1 fruit fly cellular context compared by ENCODE assay signal in genomic region chr3L:6192822-6193555, dm6.
A peak's percentile ranks its signal among the peaks of the same experiment; 100 is the strongest.
TF ChIP-seq lines count a peak whose summit lies in the region.

Gene Sf3b6, minus strand, starts transcription at chr3L:6193179.
Gene Tnpo, plus strand, starts transcription at chr3L:6193480.

TF ChIP-seq in whole organism, embryonic, 481 proteins besides CTCF, POLR2A, EP300 and RAD21 (continued from another document):
- TF ChIP-seq CG8924 (tag; optimal IDR thresholded peaks at IDR 0.05; lab: Kevin White, UChicago) (peak; percentile 85), nau (GFP tag; optimal IDR thresholded peaks at IDR 0.05; lab: Kevin White, UChicago) (no peak), Hmx (GFP tag; optimal IDR thresholded peaks at IDR 0.05; lab: Kevin White, UChicago) (peak; percentile 68), CG10543 (GFP tag; optimal IDR thresholded peaks at IDR 0.05; lab: Kevin White, UChicago) (peak; percentile 84), CG12942 (GFP tag; optimal IDR thresholded peaks at IDR 0.05; lab: Kevin White, UChicago) (peak; percentile 83), CG7928 (GFP tag; optimal IDR thresholded peaks at IDR 0.05; lab: Kevin White, UChicago) (peak; percentile 47), tll (GFP tag; optimal IDR thresholded peaks at IDR 0.05; lab: Kevin White, UChicago) (peak; percentile 43 to 78), ase (GFP tag; IDR thresholded peaks at IDR 0.05; lab: Robert Waterston, UW) (peak; percentile 68), ato (GFP tag; IDR thresholded peaks at IDR 0.05; lab: Robert Waterston, UW; ENCODE audit: partially characterized antibody) (no peak), gcm2 (GFP tag; optimal IDR thresholded peaks at IDR 0.05; lab: Kevin White, UChicago) (no peak), CG2202 (tag; optimal IDR thresholded peaks at IDR 0.05; lab: Kevin White, UChicago) (peak; percentile 54), lab (GFP tag; optimal IDR thresholded peaks at IDR 0.05; lab: Kevin White, UChicago) (no peak), D19B (GFP tag; optimal IDR thresholded peaks at IDR 0.05; lab: Kevin White, UChicago) (peak; percentile 88), ewg (GFP tag; optimal IDR thresholded peaks at IDR 0.05; lab: Kevin White, UChicago) (no peak), CG4617 (GFP tag; optimal IDR thresholded peaks at IDR 0.05; lab: Kevin White, UChicago; ENCODE audit: borderline replicate concordance) (peak; percentile 77), Fer3 (tag; optimal IDR thresholded peaks at IDR 0.05; lab: Kevin White, UChicago) (no peak), Adf1 (GFP tag; IDR thresholded peaks at IDR 0.05; lab: Robert Waterston, UW) (peak; percentile 39), CG1529 (GFP tag; optimal IDR thresholded peaks at IDR 0.05; lab: Kevin White, UChicago) (peak; percentile 44), CG12219 (GFP tag; optimal IDR thresholded peaks at IDR 0.05; lab: Kevin White, UChicago) (no peak), CG14014 (GFP tag; IDR thresholded peaks at IDR 0.05; lab: Robert Waterston, UW) (peak; percentile 75), fd3F (GFP tag; optimal IDR thresholded peaks at IDR 0.05; lab: Kevin White, UChicago) (peak; percentile 74), Elba2 (GFP tag; optimal IDR thresholded peaks at IDR 0.05; lab: Kevin White, UChicago) (peak; percentile 72), H2.0 (GFP tag; IDR thresholded peaks at IDR 0.05; lab: Robert Waterston, UW) (peak; percentile 66; the same call in 1 of the 2 replicates), zen (tag; optimal IDR thresholded peaks at IDR 0.05; lab: Kevin White, UChicago) (peak; percentile 83), Taf1 (GFP tag; IDR thresholded peaks at IDR 0.05; lab: Robert Waterston, UW) (peak; percentile 68; the same call in 1 of the 2 replicates), Atf6 (GFP tag; IDR thresholded peaks at IDR 0.05; lab: Robert Waterston, UW) (peak; percentile 74), Xbp1 (GFP tag; optimal IDR thresholded peaks at IDR 0.05; lab: Kevin White, UChicago) (peak; percentile 90), CG16815 (GFP tag; optimal IDR thresholded peaks at IDR 0.05; lab: Kevin White, UChicago) (peak; percentile 89), sug (tag; optimal IDR thresholded peaks at IDR 0.05; lab: Kevin White, UChicago) (peak; percentile 85), CG3065 (GFP tag; optimal IDR thresholded peaks at IDR 0.05; lab: Kevin White, UChicago) (peak; percentile 45), chn (GFP tag; optimal IDR thresholded peaks at IDR 0.05; lab: Kevin White, UChicago) (peak; percentile 66), trh (GFP tag; optimal IDR thresholded peaks at IDR 0.05; lab: Kevin White, UChicago) (peak; percentile 58), Dll (GFP tag; IDR thresholded peaks at IDR 0.05; lab: Robert Waterston, UW; ENCODE audit: partially characterized antibody) (peak; percentile 84), vfl (GFP tag; optimal IDR thresholded peaks at IDR 0.05; lab: Kevin White, UChicago) (peak; percentile 65), kay (GFP tag; optimal IDR thresholded peaks at IDR 0.05; lab: Kevin White, UChicago) (peak; percentile 67), CG43689 (GFP tag; IDR thresholded peaks at IDR 0.05; lab: Robert Waterston, UW) (0 out of 2 replicates have a peak, but pooled peaks have one; percentile 12), HLH3B (GFP tag; IDR thresholded peaks at IDR 0.05; lab: Robert Waterston, UW) (peak; percentile 76), C15 (GFP tag; IDR thresholded peaks at IDR 0.05; lab: Robert Waterston, UW) (peak; percentile 13; the same call in 1 of the 3 replicates), ham (GFP tag; IDR thresholded peaks at IDR 0.05; lab: Robert Waterston, UW) (peak; percentile 49; the same call in 1 of the 2 replicates), ab (GFP tag; optimal IDR thresholded peaks at IDR 0.05; lab: Kevin White, UChicago) (no peak), grau (tag; optimal IDR thresholded peaks at IDR 0.05; lab: Kevin White, UChicago) (peak; percentile 87), CG13123 (GFP tag; optimal IDR thresholded peaks at IDR 0.05; lab: Kevin White, UChicago) (peak; percentile 63), ac (GFP tag; optimal IDR thresholded peaks at IDR 0.05; lab: Kevin White, UChicago) (no peak), CG12236 (GFP tag; optimal IDR thresholded peaks at IDR 0.05; lab: Kevin White, UChicago) (peak; percentile 33), lov (optimal IDR thresholded peaks at IDR 0.05; lab: Kevin White, UChicago) (no peak), lov (GFP tag; IDR thresholded peaks at IDR 0.05; lab: Robert Waterston, UW) (peak; percentile 56; the same call in 1 of the 3 replicates), tio (GFP tag; optimal IDR thresholded peaks at IDR 0.05; lab: Kevin White, UChicago) (peak; percentile 84), pzg (GFP tag; optimal IDR thresholded peaks at IDR 0.05; lab: Kevin White, UChicago) (peak; percentile 74), slp2 (GFP tag; optimal IDR thresholded peaks at IDR 0.05; lab: Kevin White, UChicago) (peak; percentile 31), Abd-B (GFP tag; optimal IDR thresholded peaks at IDR 0.05; lab: Kevin White, UChicago) (no peak), br (optimal IDR thresholded peaks at IDR 0.05; lab: Kevin White, UChicago) (no peak), NC2β (GFP tag; optimal IDR thresholded peaks at IDR 0.05; lab: Kevin White, UChicago) (peak; percentile 58), Dfd (GFP tag; optimal IDR thresholded peaks at IDR 0.05; lab: Kevin White, UChicago) (no peak), dimm (GFP tag; IDR thresholded peaks at IDR 0.05; lab: Robert Waterston, UW) (peak; percentile 35; the same call in 1 of the 2 replicates), ap (GFP tag; IDR thresholded peaks at IDR 0.05; lab: Robert Waterston, UW) (0 out of 2 replicates have a peak, but pooled peaks have one; percentile 58), CG32532 (GFP tag; IDR thresholded peaks at IDR 0.05; lab: Robert Waterston, UW) (peak; percentile 89), croc (GFP tag; conservative IDR thresholded peaks at IDR 0.05; lab: Robert Waterston, UW) (peak; percentile 73), Neu2 (GFP tag; optimal IDR thresholded peaks at IDR 0.05; lab: Kevin White, UChicago; ENCODE audit: borderline replicate concordance) (no peak), GATAe (GFP tag; conservative IDR thresholded peaks at IDR 0.05; lab: Robert Waterston, UW) (0 out of 2 replicates have a peak, but pooled peaks have one; percentile 19), phol (tag; optimal IDR thresholded peaks at IDR 0.05; lab: Kevin White, UChicago) (peak; percentile 91), zfh1 (GFP tag; IDR thresholded peaks at IDR 0.05; lab: Robert Waterston, UW) (peak; percentile 77), CG17328 (GFP tag; IDR thresholded peaks at IDR 0.05; lab: Robert Waterston, UW) (peak; percentile 57), usp (GFP tag; optimal IDR thresholded peaks at IDR 0.05; lab: Kevin White, UChicago) (no peak), CG6813 (GFP tag; optimal IDR thresholded peaks at IDR 0.05; lab: Kevin White, UChicago) (no peak), Ets97D (GFP tag; optimal IDR thresholded peaks at IDR 0.05; lab: Kevin White, UChicago) (peak; percentile 78), sisA (GFP tag; IDR thresholded peaks at IDR 0.05; lab: Robert Waterston, UW) (peak; percentile 84), kah (GFP tag; optimal IDR thresholded peaks at IDR 0.05; lab: Kevin White, UChicago) (peak; percentile 30), CG14050 (GFP tag; IDR thresholded peaks at IDR 0.05; lab: Robert Waterston, UW) (peak; percentile 62; the same call in 2 of the 3 replicates), kni (GFP tag; optimal IDR thresholded peaks at IDR 0.05; lab: Kevin White, UChicago) (no peak), NFAT (GFP tag; IDR thresholded peaks at IDR 0.05; lab: Robert Waterston, UW) (peak; percentile 79), zen2 (GFP tag; IDR thresholded peaks at IDR 0.05; lab: Robert Waterston, UW; ENCODE audit: partially characterized antibody) (no peak; the same call in 2 of the 3 replicates), CG11695 (GFP tag; IDR thresholded peaks at IDR 0.05; lab: Robert Waterston, UW) (peak; percentile 68), Dref (GFP tag; IDR thresholded peaks at IDR 0.05; lab: Robert Waterston, UW) (peak; percentile 41; the same call in 1 of the 2 replicates), ind (GFP tag; optimal IDR thresholded peaks at IDR 0.05; lab: Kevin White, UChicago) (peak; percentile 86), Myb (GFP tag; optimal IDR thresholded peaks at IDR 0.05; lab: Kevin White, UChicago) (peak; percentile 60), Gug (GFP tag; IDR thresholded peaks at IDR 0.05; lab: Robert Waterston, UW) (no peak; the same call in 1 of the 4 replicates), Ptx1 (GFP tag; IDR thresholded peaks at IDR 0.05; lab: Robert Waterston, UW) (peak; percentile 92), CG13424 (tag; optimal IDR thresholded peaks at IDR 0.05; lab: Kevin White, UChicago) (peak; percentile 90), CG12104 (GFP tag; optimal IDR thresholded peaks at IDR 0.05; lab: Kevin White, UChicago) (peak; percentile 84), Asciz (GFP tag; optimal IDR thresholded peaks at IDR 0.05; lab: Kevin White, UChicago) (no peak), klu (GFP tag; IDR thresholded peaks at IDR 0.05; lab: Robert Waterston, UW) (peak; percentile 85), lmd (GFP tag; IDR thresholded peaks at IDR 0.05; lab: Robert Waterston, UW) (peak; percentile 85), CG14710 (tag; optimal IDR thresholded peaks at IDR 0.05; lab: Kevin White, UChicago) (peak; percentile 91), Kr (GFP tag; optimal IDR thresholded peaks at IDR 0.05; lab: Kevin White, UChicago) (no peak), bowl (GFP tag; IDR thresholded peaks at IDR 0.05; lab: Robert Waterston, UW) (no peak), CG15073 (GFP tag; optimal IDR thresholded peaks at IDR 0.05; lab: Kevin White, UChicago) (peak; percentile 39), CG3407 (GFP tag; optimal IDR thresholded peaks at IDR 0.05; lab: Kevin White, UChicago) (no peak), so (GFP tag; IDR thresholded peaks at IDR 0.05; lab: Robert Waterston, UW) (peak; percentile 73; the same call in 2 of the 3 replicates), D (optimal IDR thresholded peaks at IDR 0.05; lab: Kevin White, UChicago) (no peak), D (GFP tag; optimal IDR thresholded peaks at IDR 0.05; lab: Kevin White, UChicago) (peak; percentile 68), CG8089 (GFP tag; optimal IDR thresholded peaks at IDR 0.05; lab: Kevin White, UChicago) (peak; percentile 73), CG2199 (GFP tag; IDR thresholded peaks at IDR 0.05; lab: Robert Waterston, UW) (0 out of 3 replicates have a peak, but pooled peaks have one; percentile 37), pb (GFP tag; optimal IDR thresholded peaks at IDR 0.05; lab: Kevin White, UChicago) (no peak), CG11504 (tag; optimal IDR thresholded peaks at IDR 0.05; lab: Kevin White, UChicago) (no peak), gro (GFP tag; optimal IDR thresholded peaks at IDR 0.05; lab: Kevin White, UChicago) (no peak), zf30C (GFP tag; optimal IDR thresholded peaks at IDR 0.05; lab: Kevin White, UChicago) (no peak), sob (GFP tag; IDR thresholded peaks at IDR 0.05; lab: Robert Waterston, UW) (peak; percentile 83), dmrt99B (tag; optimal IDR thresholded peaks at IDR 0.05; lab: Kevin White, UChicago) (no peak), exex (tag; optimal IDR thresholded peaks at IDR 0.05; lab: Kevin White, UChicago) (no peak), HLHmδ (GFP tag; optimal IDR thresholded peaks at IDR 0.05; lab: Kevin White, UChicago) (peak; percentile 16), az2 (GFP tag; optimal IDR thresholded peaks at IDR 0.05; lab: Kevin White, UChicago) (peak; percentile 85), CG12299 (tag; optimal IDR thresholded peaks at IDR 0.05; lab: Kevin White, UChicago) (no peak), CkIIα-i1 (GFP tag; IDR thresholded peaks at IDR 0.05; lab: Robert Waterston, UW) (no peak), her (GFP tag; optimal IDR thresholded peaks at IDR 0.05; lab: Kevin White, UChicago) (peak; percentile 9), CG2712 (tag; optimal IDR thresholded peaks at IDR 0.05; lab: Kevin White, UChicago) (peak; percentile 88), CG8359 (GFP tag; optimal IDR thresholded peaks at IDR 0.05; lab: Kevin White, UChicago; ENCODE audit: borderline replicate concordance) (no peak), bsh (GFP tag; optimal IDR thresholded peaks at IDR 0.05; lab: Kevin White, UChicago) (no peak), Sry-δ (GFP tag; optimal IDR thresholded peaks at IDR 0.05; lab: Kevin White, UChicago) (peak; percentile 87), Doc3 (GFP tag; IDR thresholded peaks at IDR 0.05; lab: Robert Waterston, UW; ENCODE audit: partially characterized antibody) (peak; percentile 55; the same call in 1 of the 3 replicates), chif (GFP tag; optimal IDR thresholded peaks at IDR 0.05; lab: Kevin White, UChicago) (peak; percentile 49 to 74), CG18262 (tag; optimal IDR thresholded peaks at IDR 0.05; lab: Kevin White, UChicago) (peak; percentile 87), CG18619 (GFP tag; optimal IDR thresholded peaks at IDR 0.05; lab: Kevin White, UChicago) (peak; percentile 83), CG1233 (GFP tag; optimal IDR thresholded peaks at IDR 0.05; lab: Kevin White, UChicago) (peak; percentile 74), CG3163 (GFP tag; optimal IDR thresholded peaks at IDR 0.05; lab: Kevin White, UChicago) (peak; percentile 16), MESR4 (GFP tag; optimal IDR thresholded peaks at IDR 0.05; lab: Kevin White, UChicago) (peak; percentile 53), org-1 (GFP tag; optimal IDR thresholded peaks at IDR 0.05; lab: Kevin White, UChicago) (peak; percentile 56), CG12744 (GFP tag; optimal IDR thresholded peaks at IDR 0.05; lab: Kevin White, UChicago) (peak; percentile 44)
